Worm (Caenorhabditis elegans) whole organism, L2 larva: ENCODE data around the gene npr-12.

Source experiments
- R02D3.7 ChIP-seq: fragments of 150-350 bp; optimal IDR thresholded peaks from 2 replicates; lab custom pipeline; 2014; ENCODE audit warnings: missing biosample characterization, missing genetic modification characterization
- ama-1 ChIP-seq: fragments of 150-350 bp; optimal IDR thresholded peaks from 2 replicates; lab custom pipeline; 2018; ENCODE audit warnings: inconsistent platforms
- fos-1 ChIP-seq: fragments of 150-350 bp; optimal IDR thresholded peaks from 2 replicates; lab custom pipeline; 2014; ENCODE audit warnings: missing biosample characterization, missing genetic modification characterization
- lin-11 ChIP-seq: fragments of 150-350 bp; sonication (generic microtip); optimal IDR thresholded peaks from 2 replicates; lab custom pipeline; 2014; ENCODE audit warnings: missing biosample characterization, missing genetic modification characterization, inconsistent platforms, mixed read lengths

- TF ChIP-seq fos-1, result no peak
- TF ChIP-seq lin-11 (tag; lab: Kevin White, UChicago), result no peak
- no peak for TF ChIP-seq R02D3.7 (tag; lab: Kevin White, UChicago)
- TF ChIP-seq ama-1 (lab: Kevin White, UChicago), result no peak
These were observed 13.8 kb upstream of the npr-12 start for ce11 chrIV:6951259-6951658.
